Worm (Caenorhabditis elegans) whole organism, L2 larva: ENCODE results near the gene T19H12.6.

Experiments used
- F13H6.1 ChIP-seq: sonication (generic microtip); optimal IDR thresholded peaks from 2 replicates; lab custom pipeline; 2016; ENCODE audit warnings: missing genetic modification characterization, missing compliant biosample characterization
- R02D3.7 ChIP-seq: fragments of 150-350 bp; optimal IDR thresholded peaks from 2 replicates; lab custom pipeline; 2014; ENCODE audit warnings: missing biosample characterization, missing genetic modification characterization
- Y55F3AM.14 ChIP-seq: fragments of 200-800 bp; sonication (Bioruptor generic); optimal IDR thresholded peaks from 2 replicates; lab custom pipeline; 2018; ENCODE audit warnings: mild to moderate bottlenecking, missing genetic modification characterization, missing compliant biosample characterization
- ama-1 ChIP-seq: fragments of 150-350 bp; optimal IDR thresholded peaks from 2 replicates; lab custom pipeline; 2018; ENCODE audit warnings: inconsistent platforms
- blmp-1 ChIP-seq: sonication (generic microtip); optimal IDR thresholded peaks from 2 replicates; lab custom pipeline; 2017; ENCODE audit warnings: missing genetic modification characterization, mild to moderate bottlenecking, missing compliant biosample characterization, antibody characterized with exemption, moderate library complexity; ENCODE audit not compliant: insufficient read depth
- ceh-82 ChIP-seq: fragments of 150-350 bp; optimal IDR thresholded peaks from 2 replicates; lab custom pipeline; 2014; ENCODE audit warnings: missing biosample characterization, missing genetic modification characterization
- crh-2 ChIP-seq: sonication (generic microtip); optimal IDR thresholded peaks from 2 replicates; lab custom pipeline; 2017; ENCODE audit warnings: missing biosample characterization, missing genetic modification characterization
- egl-27 ChIP-seq: sonication (generic microtip); optimal IDR thresholded peaks from 3 replicates; lab custom pipeline; 2017; ENCODE audit warnings: missing biosample characterization, missing genetic modification reagents, missing genetic modification characterization
- elt-1 ChIP-seq: fragments of 150-350 bp; optimal IDR thresholded peaks from 2 replicates; lab custom pipeline; 2014; ENCODE audit warnings: missing biosample characterization, missing genetic modification characterization
- elt-3 ChIP-seq: sonication (generic microtip); optimal IDR thresholded peaks from 2 replicates; lab custom pipeline; 2017; ENCODE audit warnings: missing biosample characterization, missing genetic modification characterization
- fos-1 ChIP-seq: fragments of 150-350 bp; optimal IDR thresholded peaks from 2 replicates; lab custom pipeline; 2014; ENCODE audit warnings: missing biosample characterization, missing genetic modification characterization
- gmeb-1 ChIP-seq: fragments of 150-350 bp; optimal IDR thresholded peaks from 2 replicates; lab custom pipeline; 2014; ENCODE audit warnings: missing biosample characterization, missing genetic modification characterization
- lin-11 ChIP-seq: fragments of 150-350 bp; sonication (generic microtip); optimal IDR thresholded peaks from 2 replicates; lab custom pipeline; 2014; ENCODE audit warnings: missing biosample characterization, missing genetic modification characterization, inconsistent platforms, mixed read lengths
- lin-39 ChIP-seq: fragments of 150-350 bp; optimal IDR thresholded peaks from 2 replicates; lab custom pipeline; 2014; ENCODE audit warnings: missing biosample characterization, missing genetic modification reagents, missing genetic modification characterization
- mbf-1 ChIP-seq: sonication (generic microtip); optimal IDR thresholded peaks from 2 replicates; lab custom pipeline; 2017; ENCODE audit warnings: missing biosample characterization, missing genetic modification characterization
- mdl-1 ChIP-seq, 2 experiments: fragments of 150-350 bp in 1 of 2; sonication (generic microtip) in 1 of 2; optimal IDR thresholded peaks; 2 replicates each; lab custom pipeline; 2017; ENCODE audit warnings: missing biosample characterization in 2 of 2, missing genetic modification characterization in 2 of 2
- nhr-11 ChIP-seq: fragments of 150-350 bp; optimal IDR thresholded peaks from 2 replicates; lab custom pipeline; 2014; ENCODE audit warnings: missing biosample characterization, missing genetic modification characterization
- nhr-12 ChIP-seq: fragments of 150-350 bp; optimal IDR thresholded peaks from 2 replicates; lab custom pipeline; 2014; ENCODE audit warnings: missing biosample characterization, missing genetic modification characterization
- nhr-129 ChIP-seq: fragments of 150-350 bp; optimal IDR thresholded peaks from 2 replicates; lab custom pipeline; 2014; ENCODE audit warnings: missing biosample characterization, missing genetic modification characterization
- nhr-21 ChIP-seq: fragments of 150-350 bp; optimal IDR thresholded peaks from 2 replicates; lab custom pipeline; 2014; ENCODE audit warnings: missing biosample characterization, missing genetic modification characterization
- nhr-25 ChIP-seq: fragments of 150-350 bp; sonication (generic microtip); optimal IDR thresholded peaks from 3 replicates; lab custom pipeline; 2014; ENCODE audit warnings: missing biosample characterization, missing genetic modification characterization
- nhr-6 ChIP-seq: fragments of 150-350 bp; optimal IDR thresholded peaks from 2 replicates; lab custom pipeline; 2014; ENCODE audit warnings: missing biosample characterization, missing genetic modification characterization
- nhr-77 ChIP-seq: fragments of 150-350 bp; optimal IDR thresholded peaks from 2 replicates; lab custom pipeline; 2014; ENCODE audit warnings: missing biosample characterization, missing genetic modification characterization
- sem-4 ChIP-seq: fragments of 150-350 bp; optimal IDR thresholded peaks from 2 replicates; lab custom pipeline; 2014; ENCODE audit warnings: missing biosample characterization, missing genetic modification reagents, missing genetic modification characterization
- skn-1 ChIP-seq: sonication (generic microtip); optimal IDR thresholded peaks from 2 replicates; lab custom pipeline; 2017; ENCODE audit warnings: missing biosample characterization, missing genetic modification characterization
- sma-3 ChIP-seq: sonication (generic microtip); optimal IDR thresholded peaks from 2 replicates; lab custom pipeline; 2016; ENCODE audit warnings: missing genetic modification reagents, missing genetic modification characterization, missing compliant biosample characterization
- sma-9 ChIP-seq, 2 experiments: fragments of 150-350 bp in 1 of 2; sonication (generic microtip) in 1 of 2; optimal IDR thresholded peaks; 2 replicates each; lab custom pipeline; 2014 to 2016; ENCODE audit warnings: missing genetic modification characterization in 2 of 2, mild to moderate bottlenecking in 1 of 2, missing biosample characterization in 1 of 2, missing compliant biosample characterization in 1 of 2, missing genetic modification reagents in 1 of 2, moderate library complexity in 1 of 2
- unc-55 ChIP-seq: fragments of 150-350 bp; sonication (generic microtip); optimal IDR thresholded peaks from 3 replicates; lab custom pipeline; 2014; ENCODE audit warnings: missing biosample characterization, missing genetic modification reagents, missing genetic modification characterization
- unc-62 ChIP-seq: fragments of 150-350 bp; optimal IDR thresholded peaks from 2 replicates; lab custom pipeline; 2014; ENCODE audit warnings: missing biosample characterization, missing genetic modification reagents, missing genetic modification characterization
- zag-1 ChIP-seq: fragments of 150-350 bp; optimal IDR thresholded peaks from 2 replicates; lab custom pipeline; 2014; ENCODE audit warnings: missing biosample characterization, missing genetic modification characterization

The T19H12.6 gene

ce11 chrV:4918664-4919257 lies 41.3 kb upstream of the T19H12.6 start, which contains the start of gene C02E7.6:
Gene C02E7.6, plus strand, starts transcription at chrV:4919207.
- TF ChIP-seq blmp-1 (tag; lab: Kevin White, UChicago), result peak; percentile 94
- peak; percentile 23 for TF ChIP-seq sma-9 (GFP tag; optimal IDR thresholded peaks at IDR 0.05; lab: Kevin White, UChicago)
- no peak for TF ChIP-seq sma-9 (tag; optimal IDR thresholded peaks at IDR 0.05; lab: Kevin White, UChicago)
- TF ChIP-seq sem-4 (tag; lab: Kevin White, UChicago), result peak; percentile 76
- no peak for TF ChIP-seq F13H6.1 (tag; lab: Kevin White, UChicago)
- TF ChIP-seq nhr-11 (tag; lab: Kevin White, UChicago), result peak; percentile 12
- TF ChIP-seq elt-1 (tag; lab: Kevin White, UChicago), result peak; percentile 18
- peak; percentile 32 for TF ChIP-seq nhr-21 (tag; lab: Kevin White, UChicago)
- TF ChIP-seq nhr-25 (tag; lab: Kevin White, UChicago), result peak; percentile 90
- no peak for TF ChIP-seq unc-62

ce11 chrV:4918091-4918624 lies 40.7 kb upstream of the T19H12.6 start, which contains the start of gene C02E7.7:
Gene C02E7.7, minus strand, starts transcription at chrV:4918574.
- TF ChIP-seq blmp-1 (tag; lab: Kevin White, UChicago) (no peak), lin-11 (tag; lab: Kevin White, UChicago) (no peak), nhr-6 (tag; lab: Kevin White, UChicago) (no peak), R02D3.7 (tag; lab: Kevin White, UChicago) (no peak), egl-27 (tag; lab: Kevin White, UChicago) (no peak), lin-39 (tag; lab: Kevin White, UChicago) (no peak), sma-9 (GFP tag; optimal IDR thresholded peaks at IDR 0.05; lab: Kevin White, UChicago) (no peak), sma-9 (tag; optimal IDR thresholded peaks at IDR 0.05; lab: Kevin White, UChicago) (no peak), mdl-1 (tag; optimal IDR thresholded peaks at IDR 0.05; lab: Kevin White, UChicago) (no peak), elt-1 (tag; lab: Kevin White, UChicago) (no peak), nhr-77 (tag; lab: Kevin White, UChicago) (no peak), F13H6.1 (tag; lab: Kevin White, UChicago) (no peak), Y55F3AM.14 (GFP tag; lab: Kevin White, UChicago) (no peak), gmeb-1 (tag; lab: Kevin White, UChicago) (no peak), mbf-1 (tag; lab: Kevin White, UChicago) (no peak), ceh-82 (tag; lab: Kevin White, UChicago) (no peak), unc-55 (GFP tag; lab: Kevin White, UChicago) (no peak), elt-3 (tag; lab: Kevin White, UChicago) (no peak)

DNA sequence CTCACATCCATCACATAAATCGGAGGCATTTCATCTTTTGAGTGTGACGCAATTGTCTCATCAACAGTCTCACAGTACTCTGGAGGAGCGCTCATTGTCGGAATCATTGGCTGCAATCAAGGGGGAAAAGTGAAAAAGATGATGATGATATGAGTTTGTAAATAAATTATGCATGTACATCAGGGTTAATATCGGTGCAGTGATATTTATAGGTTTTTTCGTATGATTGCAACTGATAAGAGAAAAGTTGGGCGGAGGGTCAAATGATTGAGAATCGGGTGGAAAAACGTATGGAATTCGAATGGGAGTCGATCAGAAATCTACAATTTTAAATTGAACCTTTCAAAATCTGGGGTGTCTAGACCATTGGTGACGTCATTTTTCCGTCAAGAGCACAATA lies 37.4 kb upstream of the T19H12.6 start, which contains the start of gene H23N18.6:
H23N18.6 (minus strand) TSS at position 201 of the 400 bp plus-strand sequence.
- TF ChIP-seq gmeb-1 (tag; lab: Kevin White, UChicago) (peak; percentile 24), skn-1 (tag; lab: Kevin White, UChicago) (no peak), fos-1 (tag; lab: Kevin White, UChicago) (peak; percentile 80), sma-9 (GFP tag; optimal IDR thresholded peaks at IDR 0.05; lab: Kevin White, UChicago) (peak; percentile 32), sma-9 (tag; optimal IDR thresholded peaks at IDR 0.05; lab: Kevin White, UChicago) (no peak)

- TF ChIP-seq fos-1 (tag; lab: Kevin White, UChicago) (no peak), nhr-12 (tag; lab: Kevin White, UChicago) (no peak), crh-2 (no peak), lin-11 (tag; lab: Kevin White, UChicago) (no peak), zag-1 (tag; lab: Kevin White, UChicago) (no peak)
Observed at ce11 chrV:4913853-4914252, 36.4 kb upstream of the T19H12.6 start.

- TF ChIP-seq nhr-21 (tag; lab: Kevin White, UChicago), result peak; percentile 48
- TF ChIP-seq nhr-25 (tag; lab: Kevin White, UChicago), result peak; percentile 54
- peak; percentile 5 for TF ChIP-seq Y55F3AM.14 (GFP tag; lab: Kevin White, UChicago)
- no peak for TF ChIP-seq fos-1 (tag; lab: Kevin White, UChicago)
Observed at ce11 chrV:4912313-4912712, 34.8 kb upstream of the T19H12.6 start, which contains the start of gene H23N18.5. Gene H23N18.5, minus strand, starts transcription at chrV:4912381.

DNA sequence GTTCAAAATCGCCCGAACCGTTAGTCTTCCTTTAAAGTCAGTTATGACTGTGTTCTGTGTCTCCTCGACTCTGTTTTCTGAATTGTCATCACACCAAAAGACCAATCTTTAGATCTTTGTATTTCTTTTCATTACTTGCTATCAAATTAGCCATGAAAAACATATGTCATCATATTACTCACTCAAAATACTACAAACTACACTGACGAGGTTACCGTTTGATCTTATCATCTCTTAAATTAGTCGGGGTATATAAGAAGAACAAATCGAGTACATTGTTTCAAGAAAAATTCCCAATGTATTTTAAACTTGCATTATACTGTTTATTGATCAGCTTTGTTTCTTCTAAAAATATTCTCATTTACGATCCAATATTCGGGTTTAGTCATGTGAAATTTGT lies 31.1 kb upstream of the T19H12.6 start, which contains the start of gene ugt-13:
ugt-13 (plus strand) TSS at position 294 of the 400 bp plus-strand sequence.
- TF ChIP-seq nhr-21 (tag; lab: Kevin White, UChicago) (peak; percentile 56), zag-1 (tag; lab: Kevin White, UChicago) (no peak), sma-3 (peak; percentile 82), unc-55 (GFP tag; lab: Kevin White, UChicago) (no peak), sma-9 (GFP tag; optimal IDR thresholded peaks at IDR 0.05; lab: Kevin White, UChicago) (peak; percentile 81), sma-9 (tag; optimal IDR thresholded peaks at IDR 0.05; lab: Kevin White, UChicago) (no peak), nhr-11 (tag; lab: Kevin White, UChicago) (no peak), nhr-6 (tag; lab: Kevin White, UChicago) (no peak), F13H6.1 (tag; lab: Kevin White, UChicago) (no peak), nhr-25 (tag; lab: Kevin White, UChicago) (peak; percentile 91), ama-1 (lab: Kevin White, UChicago) (no peak), nhr-129 (peak; percentile 97), nhr-77 (tag; lab: Kevin White, UChicago) (no peak), fos-1 (tag; lab: Kevin White, UChicago) (peak; percentile 1), nhr-12 (tag; lab: Kevin White, UChicago) (no peak)
- TF ChIP-seq, all 48 proteins: peak for 6
